Fruit fly (Drosophila melanogaster) whole organism, embryonic: ENCODE data around the gene Mfe2.

Source experiments
- Atf3 ChIP-seq: fragments of 200-800 bp; sonication (Bioruptor generic); optimal IDR thresholded peaks from 3 replicates; lab custom pipeline; 2016; ENCODE audit warnings: missing biosample characterization, missing genetic modification characterization
- CG10267 ChIP-seq: fragments of 200-800 bp; sonication (Bioruptor generic); optimal IDR thresholded peaks from 2 replicates; lab custom pipeline; 2018; ENCODE audit warnings: missing biosample characterization, mild to moderate bottlenecking, missing genetic modification characterization, moderate library complexity
- CG10366 ChIP-seq: fragments of 200-800 bp; sonication (Bioruptor generic); IDR thresholded peaks from 2 replicates; pipeline ENCODE4 v1.3.6; 2022; ENCODE audit warnings: missing biosample characterization, missing genetic modification characterization
- CG11560 ChIP-seq: fragments of 200-800 bp; sonication (Bioruptor generic); IDR thresholded peaks from 3 replicates; pipeline ENCODE4 v1.3.6; 2022; ENCODE audit warnings: missing biosample characterization, missing genetic modification characterization
- CG11695 ChIP-seq: fragments of 200-800 bp; sonication (Bioruptor generic); IDR thresholded peaks from 3 replicates; pipeline ENCODE4 v1.3.6; 2022; ENCODE audit warnings: missing biosample characterization, missing genetic modification characterization
- CG12071 ChIP-seq: fragments of 200-800 bp; sonication (Bioruptor generic); optimal IDR thresholded peaks from 3 replicates; lab custom pipeline; 2018; ENCODE audit warnings: missing biosample characterization, mild to moderate bottlenecking, missing genetic modification characterization
- CG13775 ChIP-seq: fragments of 200-800 bp; sonication (Bioruptor generic); optimal IDR thresholded peaks from 3 replicates; lab custom pipeline; 2017; ENCODE audit warnings: missing biosample characterization, mild to moderate bottlenecking, missing genetic modification characterization
- CG15479 ChIP-seq: fragments of 200-800 bp; sonication (Bioruptor generic); optimal IDR thresholded peaks from 3 replicates; lab custom pipeline; 2019; ENCODE audit warnings: missing biosample characterization, mild to moderate bottlenecking, missing genetic modification characterization, moderate library complexity
- CG15601 ChIP-seq: fragments of 200-800 bp; sonication (Bioruptor generic); optimal IDR thresholded peaks from 3 replicates; lab custom pipeline; 2019; ENCODE audit warnings: missing biosample characterization, mild to moderate bottlenecking, missing genetic modification characterization, moderate library complexity
- CG16779 ChIP-seq: fragments of 200-800 bp; sonication (Bioruptor generic); IDR thresholded peaks from 2 replicates; pipeline ENCODE4 v1.3.6; 2022; ENCODE audit warnings: missing biosample characterization, missing genetic modification characterization
- CG16863 ChIP-seq: fragments of 200-800 bp; sonication (Bioruptor generic); optimal IDR thresholded peaks from 3 replicates; lab custom pipeline; 2016; ENCODE audit warnings: missing biosample characterization, missing genetic modification characterization
- CG32532 ChIP-seq: fragments of 200-800 bp; sonication (Bioruptor generic); IDR thresholded peaks from 2 replicates; pipeline ENCODE4 v1.3.6; 2022; ENCODE audit warnings: missing biosample characterization, missing genetic modification characterization
- CG42726 ChIP-seq: fragments of 200-800 bp; sonication (Bioruptor generic); IDR thresholded peaks from 2 replicates; pipeline ENCODE4 v1.3.6; 2022; ENCODE audit warnings: missing biosample characterization, missing genetic modification characterization; ENCODE audit not compliant: partially characterized antibody
- CG4282 ChIP-seq: fragments of 200-800 bp; sonication (Bioruptor generic); optimal IDR thresholded peaks from 2 replicates; lab custom pipeline; 2016; ENCODE audit warnings: missing biosample characterization, missing genetic modification characterization
- CG7928 ChIP-seq: fragments of 200-800 bp; sonication (Bioruptor generic); optimal IDR thresholded peaks from 2 replicates; lab custom pipeline; 2017; ENCODE audit warnings: missing biosample characterization, mild to moderate bottlenecking, missing genetic modification characterization
- CG8281 ChIP-seq: fragments of 200-800 bp; sonication (Bioruptor generic); optimal IDR thresholded peaks from 2 replicates; lab custom pipeline; 2018; ENCODE audit warnings: missing biosample characterization, mild to moderate bottlenecking, missing genetic modification characterization, moderate library complexity
- CG8388 ChIP-seq: fragments of 200-800 bp; sonication (Bioruptor generic); optimal IDR thresholded peaks from 2 replicates; lab custom pipeline; 2019; ENCODE audit warnings: missing biosample characterization, mild to moderate bottlenecking, missing genetic modification characterization, moderate library complexity
- CHES-1-like ChIP-seq: fragments of 200-800 bp; sonication (Bioruptor generic); optimal IDR thresholded peaks from 2 replicates; lab custom pipeline; 2016; ENCODE audit warnings: missing biosample characterization, missing genetic modification characterization
- Dbx ChIP-seq: fragments of 200-800 bp; sonication (Bioruptor generic); IDR thresholded peaks from 3 replicates; pipeline ENCODE4 v1.3.6; 2022; ENCODE audit warnings: missing biosample characterization, missing genetic modification characterization
- Dek ChIP-seq: fragments of 200-800 bp; sonication (Bioruptor generic); optimal IDR thresholded peaks from 3 replicates; lab custom pipeline; 2019; ENCODE audit warnings: missing biosample characterization, mild to moderate bottlenecking, missing genetic modification characterization, moderate library complexity
- Doc2 ChIP-seq: fragments of 200-800 bp; sonication (Bioruptor generic); IDR thresholded peaks from 2 replicates; pipeline ENCODE4 v1.3.6; 2022; ENCODE audit warnings: missing biosample characterization, missing genetic modification characterization
- E2f1 ChIP-seq: fragments of 200-800 bp; sonication (Bioruptor generic); IDR thresholded peaks from 2 replicates; pipeline ENCODE4 v1.3.6; 2022; ENCODE audit warnings: missing biosample characterization, missing genetic modification characterization
- Eip74EF ChIP-seq, 2 experiments: fragments of 200-800 bp in 1 of 2; fragments of >200 bp in 1 of 2; sonication (Bioruptor generic) in 1 of 2; optimal IDR thresholded peaks; 2 replicates each; lab custom pipeline; 2017 to 2019; ENCODE audit warnings: missing biosample characterization in 2 of 2, missing genetic modification characterization in 2 of 2, mild to moderate bottlenecking in 1 of 2, moderate library complexity in 1 of 2
- Hr3 ChIP-seq: fragments of 200-800 bp; sonication (Bioruptor generic); optimal IDR thresholded peaks from 3 replicates; lab custom pipeline; 2016; ENCODE audit warnings: missing biosample characterization, missing genetic modification characterization
- Jarid2 ChIP-seq: fragments of 200-800 bp; sonication (Bioruptor generic); optimal IDR thresholded peaks from 3 replicates; lab custom pipeline; 2017; ENCODE audit warnings: mild to moderate bottlenecking, missing biosample characterization, missing genetic modification reagents, missing genetic modification characterization
- Kr ChIP-seq: fragments of 200-800 bp; sonication (Bioruptor generic); optimal IDR thresholded peaks from 2 replicates; lab custom pipeline; 2017; ENCODE audit warnings: missing biosample characterization, mild to moderate bottlenecking, missing genetic modification characterization
- NC2α ChIP-seq: fragments of 200-800 bp; sonication (Bioruptor generic); optimal IDR thresholded peaks from 2 replicates; lab custom pipeline; 2016; ENCODE audit warnings: missing biosample characterization, missing genetic modification characterization
- Ptx1 ChIP-seq: fragments of 200-800 bp; sonication (Bioruptor generic); IDR thresholded peaks from 2 replicates; pipeline ENCODE4 v1.3.6; 2022; ENCODE audit warnings: missing biosample characterization, missing genetic modification characterization
- Spps ChIP-seq: fragments of 200-800 bp; sonication (Bioruptor generic); optimal IDR thresholded peaks from 2 replicates; lab custom pipeline; 2018; ENCODE audit warnings: missing biosample characterization, mild to moderate bottlenecking, missing genetic modification characterization
- ara ChIP-seq: fragments of 200-800 bp; sonication (Bioruptor generic); IDR thresholded peaks from 2 replicates; pipeline ENCODE4 v1.3.6; 2022; ENCODE audit warnings: missing biosample characterization, missing genetic modification characterization
- ase ChIP-seq: fragments of 200-800 bp; sonication (Bioruptor generic); IDR thresholded peaks from 3 replicates; pipeline ENCODE4 v1.3.6; 2022; ENCODE audit warnings: missing biosample characterization, missing genetic modification characterization
- bowl ChIP-seq: fragments of 200-800 bp; sonication (Bioruptor generic); IDR thresholded peaks from 2 replicates; pipeline ENCODE4 v1.3.6; 2022; ENCODE audit warnings: missing biosample characterization, missing genetic modification characterization
- caup ChIP-seq: fragments of 200-800 bp; sonication (Bioruptor generic); optimal IDR thresholded peaks from 3 replicates; lab custom pipeline; 2017; ENCODE audit warnings: missing biosample characterization, mild to moderate bottlenecking, missing genetic modification characterization, moderate library complexity; ENCODE audit not compliant: severe bottlenecking
- cg ChIP-seq: fragments of 200-800 bp; sonication (Bioruptor generic); optimal IDR thresholded peaks from 3 replicates; lab custom pipeline; 2019; ENCODE audit warnings: missing biosample characterization, mild to moderate bottlenecking, missing genetic modification characterization, moderate library complexity
- chinmo ChIP-seq: fragments of 200-800 bp; sonication (Bioruptor generic); IDR thresholded peaks from 4 replicates; pipeline ENCODE4 v1.3.6; 2022; ENCODE audit warnings: missing biosample characterization, missing genetic modification characterization; ENCODE audit not compliant: partially characterized antibody
- chn ChIP-seq: fragments of 200-800 bp; sonication (Bioruptor generic); optimal IDR thresholded peaks from 2 replicates; lab custom pipeline; 2016; ENCODE audit warnings: missing biosample characterization, missing genetic modification characterization
- cwo ChIP-seq: fragments of 200-800 bp; sonication (Bioruptor generic); optimal IDR thresholded peaks from 3 replicates; lab custom pipeline; 2017; ENCODE audit warnings: missing biosample characterization, missing genetic modification characterization, mild to moderate bottlenecking, moderate library complexity, missing genetic modification reagents
- dimm ChIP-seq: fragments of 200-800 bp; sonication (Bioruptor generic); IDR thresholded peaks from 2 replicates; pipeline ENCODE4 v1.3.6; 2022; ENCODE audit warnings: missing biosample characterization, missing genetic modification characterization
- dmrt11E ChIP-seq: fragments of 200-800 bp; sonication (Bioruptor generic); optimal IDR thresholded peaks from 3 replicates; lab custom pipeline; 2018; ENCODE audit warnings: missing biosample characterization, mild to moderate bottlenecking, missing genetic modification characterization, moderate library complexity
- dysf ChIP-seq: fragments of 200-800 bp; sonication (Bioruptor generic); IDR thresholded peaks from 3 replicates; pipeline ENCODE4 v1.3.6; 2022; ENCODE audit warnings: missing biosample characterization, missing genetic modification characterization
- ems ChIP-seq: fragments of 200-800 bp; sonication (Bioruptor generic); optimal IDR thresholded peaks from 3 replicates; lab custom pipeline; 2016; ENCODE audit warnings: missing biosample characterization, missing genetic modification characterization
- kah ChIP-seq: fragments of 200-800 bp; sonication (Bioruptor generic); optimal IDR thresholded peaks from 2 replicates; lab custom pipeline; 2018; ENCODE audit warnings: missing biosample characterization, mild to moderate bottlenecking, missing genetic modification characterization
- maf-S ChIP-seq: fragments of 200-800 bp; sonication (Bioruptor generic); optimal IDR thresholded peaks from 2 replicates; lab custom pipeline; 2016; ENCODE audit warnings: missing biosample characterization, missing genetic modification characterization
- pfk ChIP-seq: fragments of 200-800 bp; sonication (Bioruptor generic); optimal IDR thresholded peaks from 2 replicates; lab custom pipeline; 2018; ENCODE audit warnings: missing biosample characterization, mild to moderate bottlenecking, missing genetic modification characterization, moderate library complexity
- pnt ChIP-seq: fragments of 200-800 bp; sonication (Bioruptor generic); optimal IDR thresholded peaks from 3 replicates; lab custom pipeline; 2016; ENCODE audit warnings: missing biosample characterization, missing genetic modification characterization
- pum ChIP-seq: fragments of 200-800 bp; sonication (Bioruptor generic); optimal IDR thresholded peaks from 2 replicates; lab custom pipeline; 2016; ENCODE audit warnings: missing biosample characterization, missing genetic modification characterization
- sd ChIP-seq: fragments of 200-800 bp; sonication (Bioruptor generic); optimal IDR thresholded peaks from 3 replicates; lab custom pipeline; 2018; ENCODE audit warnings: missing biosample characterization, mild to moderate bottlenecking, missing genetic modification characterization, moderate library complexity
- tup ChIP-seq: fragments of 200-800 bp; sonication (Bioruptor generic); optimal IDR thresholded peaks from 2 replicates; lab custom pipeline; 2016; ENCODE audit warnings: missing biosample characterization, mild to moderate bottlenecking, missing genetic modification characterization, moderate library complexity
- twi ChIP-seq: fragments of 200-800 bp; optimal IDR thresholded peaks from 2 replicates; lab custom pipeline; 2019; ENCODE audit warnings: missing biosample characterization, mild to moderate bottlenecking, missing genetic modification characterization, moderate library complexity
- vvl ChIP-seq: fragments of 200-800 bp; sonication (Bioruptor generic); IDR thresholded peaks from 2 replicates; pipeline ENCODE4 v1.3.6; 2022; ENCODE audit warnings: missing biosample characterization, missing genetic modification characterization

The Mfe2 gene

dm6 chrX:16278783-16279182, 8.0 kb downstream of the Mfe2 start (continued):
- TF ChIP-seq sd (tag; lab: Kevin White, UChicago), result no peak
- peak; percentile 61 for TF ChIP-seq Dek
- TF ChIP-seq Hr3 (GFP tag; lab: Kevin White, UChicago), result peak; percentile 5
- TF ChIP-seq CG11695 (GFP tag; lab: Robert Waterston, UW), result peak; percentile 85
- TF ChIP-seq kah (GFP tag; lab: Kevin White, UChicago), result peak; percentile 76
- peak; percentile 83 for TF ChIP-seq CG13775
- peak; percentile 82 for TF ChIP-seq dysf
- no peak for TF ChIP-seq CG42726 (GFP tag; lab: Robert Waterston, UW)
- TF ChIP-seq Jarid2 (GFP tag; lab: Kevin White, UChicago), result peak; percentile 22
- peak; percentile 88 for TF ChIP-seq CG8388 (GFP tag; lab: Kevin White, UChicago)
- peak; percentile 71 for TF ChIP-seq CG8281 (tag; lab: Kevin White, UChicago)
- no peak for TF ChIP-seq chinmo (GFP tag; lab: Robert Waterston, UW)
- no peak for TF ChIP-seq Doc2 (GFP tag; lab: Robert Waterston, UW)
- TF ChIP-seq ems (GFP tag; lab: Kevin White, UChicago), result peak; percentile 46
- TF ChIP-seq E2f1 (GFP tag; lab: Robert Waterston, UW), result peak; percentile 81
- TF ChIP-seq bowl (GFP tag; lab: Robert Waterston, UW), result peak; percentile 43
- peak; percentile 75 for TF ChIP-seq CG16863 (GFP tag; lab: Kevin White, UChicago)
- peak; percentile 79 for TF ChIP-seq CG15601 (tag; lab: Kevin White, UChicago)
- TF ChIP-seq vvl, result peak; percentile 93
- peak; percentile 66 for TF ChIP-seq dimm (GFP tag; lab: Robert Waterston, UW)
- TF ChIP-seq Ptx1, result peak; percentile 67
- TF ChIP-seq Spps, result peak; percentile 84
- no peak for TF ChIP-seq CG4282 (GFP tag; lab: Kevin White, UChicago)
- peak; percentile 9 for TF ChIP-seq NC2α (GFP tag; lab: Kevin White, UChicago)
- TF ChIP-seq CHES-1-like (GFP tag; lab: Kevin White, UChicago), result no peak
- peak; percentile 16 for TF ChIP-seq pum (GFP tag; lab: Kevin White, UChicago)
- TF ChIP-seq Kr, result peak; percentile 38
- peak; percentile 53; the same call in 1 of the 3 replicates for TF ChIP-seq Dbx (GFP tag; lab: Robert Waterston, UW)
- TF ChIP-seq dmrt11E, result peak; percentile 88
- TF ChIP-seq pnt (GFP tag; lab: Kevin White, UChicago), result peak; percentile 56
- TF ChIP-seq tup, result peak; percentile 21
- no peak for TF ChIP-seq CG15479 (GFP tag; lab: Kevin White, UChicago)
- peak; percentile 73 for TF ChIP-seq CG10366 (GFP tag; lab: Robert Waterston, UW)
- peak; percentile 3 for TF ChIP-seq Atf3 (GFP tag; lab: Kevin White, UChicago)
- peak; percentile 85 for TF ChIP-seq CG12071 (GFP tag; lab: Kevin White, UChicago)
- TF ChIP-seq CG32532, result peak; percentile 81
- 0 out of 2 replicates have a peak, but pooled peaks have one; percentile 62 for TF ChIP-seq CG16779 (GFP tag; lab: Robert Waterston, UW)
- TF ChIP-seq ase (GFP tag; lab: Robert Waterston, UW), result peak; percentile 80
- peak; percentile 57 for TF ChIP-seq pfk (GFP tag; lab: Kevin White, UChicago)
- TF ChIP-seq CG11560 (tag; lab: Robert Waterston, UW), result peak; percentile 44; the same call in 1 of the 3 replicates
- peak; percentile 88 for TF ChIP-seq ara (GFP tag; lab: Robert Waterston, UW)
- TF ChIP-seq maf-S (GFP tag; lab: Kevin White, UChicago), result no peak
- peak; percentile 52 for TF ChIP-seq chn (GFP tag; lab: Kevin White, UChicago)
- peak; percentile 76 for TF ChIP-seq cwo (GFP tag; lab: Kevin White, UChicago)
- peak; percentile 74 for TF ChIP-seq twi (tag; lab: Kevin White, UChicago)
- peak in 1 of 2 experiments; percentile 79 for TF ChIP-seq Eip74EF (GFP tag; optimal IDR thresholded peaks at IDR 0.05; lab: Kevin White, UChicago)
- TF ChIP-seq caup (GFP tag; lab: Kevin White, UChicago), result peak; percentile 87
- TF ChIP-seq cg (GFP tag; lab: Kevin White, UChicago), result peak; percentile 68
- TF ChIP-seq CG10267 (tag; lab: Kevin White, UChicago), result peak; percentile 82
- peak; percentile 39 for TF ChIP-seq CG7928 (GFP tag; lab: Kevin White, UChicago)
